Worm (Caenorhabditis elegans) whole organism, L2 larva: ENCODE measurements around the gene R08C7.1.

ENCODE experiments used
- ama-1 ChIP-seq: fragments of 150-350 bp; optimal IDR thresholded peaks from 2 replicates; lab custom pipeline; 2018; ENCODE audit warnings: inconsistent platforms
- ceh-82 ChIP-seq: fragments of 150-350 bp; optimal IDR thresholded peaks from 2 replicates; lab custom pipeline; 2014; ENCODE audit warnings: missing biosample characterization, missing genetic modification characterization
- elt-1 ChIP-seq: fragments of 150-350 bp; optimal IDR thresholded peaks from 2 replicates; lab custom pipeline; 2014; ENCODE audit warnings: missing biosample characterization, missing genetic modification characterization
- gmeb-1 ChIP-seq: fragments of 150-350 bp; optimal IDR thresholded peaks from 2 replicates; lab custom pipeline; 2014; ENCODE audit warnings: missing biosample characterization, missing genetic modification characterization
- mdl-1 ChIP-seq, 2 experiments: fragments of 150-350 bp in 1 of 2; sonication (generic microtip) in 1 of 2; optimal IDR thresholded peaks; 2 replicates each; lab custom pipeline; 2017; ENCODE audit warnings: missing biosample characterization in 2 of 2, missing genetic modification characterization in 2 of 2
- nhr-10 ChIP-seq: sonication (generic microtip); optimal IDR thresholded peaks from 2 replicates; lab custom pipeline; 2017; ENCODE audit warnings: missing biosample characterization, missing genetic modification characterization
- nhr-11 ChIP-seq: fragments of 150-350 bp; optimal IDR thresholded peaks from 2 replicates; lab custom pipeline; 2014; ENCODE audit warnings: missing biosample characterization, missing genetic modification characterization
- nhr-12 ChIP-seq: fragments of 150-350 bp; optimal IDR thresholded peaks from 2 replicates; lab custom pipeline; 2014; ENCODE audit warnings: missing biosample characterization, missing genetic modification characterization
- nhr-25 ChIP-seq: fragments of 150-350 bp; sonication (generic microtip); optimal IDR thresholded peaks from 3 replicates; lab custom pipeline; 2014; ENCODE audit warnings: missing biosample characterization, missing genetic modification characterization
- nhr-77 ChIP-seq: fragments of 150-350 bp; optimal IDR thresholded peaks from 2 replicates; lab custom pipeline; 2014; ENCODE audit warnings: missing biosample characterization, missing genetic modification characterization
- sma-9 ChIP-seq, 2 experiments: fragments of 150-350 bp in 1 of 2; sonication (generic microtip) in 1 of 2; optimal IDR thresholded peaks; 2 replicates each; lab custom pipeline; 2014 to 2016; ENCODE audit warnings: missing genetic modification characterization in 2 of 2, mild to moderate bottlenecking in 1 of 2, missing biosample characterization in 1 of 2, missing compliant biosample characterization in 1 of 2, missing genetic modification reagents in 1 of 2, moderate library complexity in 1 of 2
- unc-62 ChIP-seq: fragments of 150-350 bp; optimal IDR thresholded peaks from 2 replicates; lab custom pipeline; 2014; ENCODE audit warnings: missing biosample characterization, missing genetic modification reagents, missing genetic modification characterization
- zag-1 ChIP-seq: fragments of 150-350 bp; optimal IDR thresholded peaks from 2 replicates; lab custom pipeline; 2014; ENCODE audit warnings: missing biosample characterization, missing genetic modification characterization
- ztf-1 ChIP-seq: fragments of 200-800 bp; sonication (Bioruptor generic); conservative IDR thresholded peaks from 2 replicates; pipeline ENCODE4 v1.3.6; 2022; ENCODE audit warnings: missing genetic modification characterization, missing compliant biosample characterization

R08C7.1 gene

ce11 chrIV:4490148-4490652 is 38.5 kb downstream of the R08C7.1 start, which contains the start of gene ZK180.7:
TSS of gene ZK180.7 (plus strand) at chrIV:4490542.
- TF ChIP-seq elt-1 (tag; lab: Kevin White, UChicago) (no peak), mdl-1 (tag; optimal IDR thresholded peaks at IDR 0.05; lab: Kevin White, UChicago) (no peak), ztf-1 (no peak), nhr-77 (tag; lab: Kevin White, UChicago) (no peak), gmeb-1 (tag; lab: Kevin White, UChicago) (no peak), unc-62 (GFP tag; lab: Kevin White, UChicago) (no peak), zag-1 (tag; lab: Kevin White, UChicago) (no peak), sma-9 (GFP tag; optimal IDR thresholded peaks at IDR 0.05; lab: Kevin White, UChicago) (no peak), sma-9 (tag; optimal IDR thresholded peaks at IDR 0.05; lab: Kevin White, UChicago) (no peak), nhr-10 (tag; lab: Kevin White, UChicago) (no peak), ceh-82 (tag; lab: Kevin White, UChicago) (no peak), nhr-12 (no peak), nhr-11 (tag; lab: Kevin White, UChicago) (no peak), ama-1 (lab: Kevin White, UChicago) (no peak), nhr-25 (no peak)
